Fruit fly (Drosophila melanogaster): ENCODE data around the gene Osi8.

Gene Osi8

DNA sequence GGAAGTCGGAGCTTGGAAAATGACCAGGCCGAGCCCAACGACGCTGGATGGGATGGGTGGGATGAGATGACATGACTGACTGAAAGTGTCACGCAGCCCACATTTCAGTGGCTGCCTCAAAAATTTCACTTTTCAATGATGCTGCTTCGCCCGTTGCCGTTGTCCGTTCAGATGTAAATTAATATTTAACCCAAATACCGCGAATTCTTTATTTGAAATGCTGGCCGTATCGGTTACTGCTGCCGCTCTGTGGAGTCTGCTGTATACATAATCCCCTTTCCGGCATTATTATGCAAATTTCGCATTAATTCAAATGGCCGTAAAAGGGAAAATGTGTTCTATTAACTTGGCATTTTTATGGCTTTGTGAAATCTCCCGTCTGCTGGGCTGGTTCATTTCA is 24.7 kb upstream of the Osi8 start:
- no peak for TF ChIP-seq ttk (optimal IDR thresholded peaks at IDR 0.05)
- TF ChIP-seq insv (optimal IDR thresholded peaks at IDR 0.05): no peak
- no peak for TF ChIP-seq Sin3A (optimal IDR thresholded peaks at IDR 0.05)

DNA sequence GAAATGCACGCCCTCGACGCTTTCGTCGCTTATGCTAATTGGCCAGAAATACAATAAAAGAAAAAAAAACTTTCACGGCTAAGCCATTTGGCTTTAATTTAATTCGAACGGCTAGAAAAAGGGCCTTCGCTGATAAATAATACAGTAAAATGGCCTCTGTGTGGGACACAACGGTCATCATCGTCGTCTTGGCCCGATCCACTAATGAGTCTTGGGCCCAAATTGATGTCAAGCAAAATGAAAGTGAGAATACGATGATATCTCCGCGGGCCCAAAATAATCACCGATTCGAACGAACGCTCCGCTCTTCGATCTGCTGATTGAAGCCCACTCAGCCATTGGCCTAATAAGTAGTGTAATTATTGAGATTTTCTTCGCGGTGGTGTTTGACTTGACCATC is 23.6 kb upstream of the Osi8 start:
- no peak for TF ChIP-seq psq (optimal IDR thresholded peaks at IDR 0.05)
- no peak for TF ChIP-seq h (optimal IDR thresholded peaks at IDR 0.05)
- TF ChIP-seq Myc (optimal IDR thresholded peaks at IDR 0.05): no peak
- TF ChIP-seq ttk (optimal IDR thresholded peaks at IDR 0.05): no peak
- no peak for TF ChIP-seq insv (optimal IDR thresholded peaks at IDR 0.05)
- TF ChIP-seq Sin3A (optimal IDR thresholded peaks at IDR 0.05): no peak

DNA sequence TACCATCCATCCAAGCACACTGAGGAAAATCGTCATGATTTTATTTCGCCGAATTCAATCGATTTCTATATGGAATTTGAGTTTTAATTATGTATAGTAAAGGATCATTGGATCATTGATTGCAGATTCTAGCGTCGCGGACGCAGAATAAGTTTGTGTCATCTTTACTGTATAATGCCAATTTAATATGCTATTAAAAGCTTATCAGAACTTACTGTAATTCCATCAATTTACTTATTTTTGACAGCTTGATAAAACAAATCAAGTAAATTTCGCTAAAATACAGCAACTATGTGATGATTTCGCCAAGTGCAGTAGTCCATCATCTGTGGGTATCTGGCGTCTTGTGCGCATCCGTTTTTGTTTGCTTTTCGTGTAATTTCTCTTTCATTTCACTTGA is 21.9 kb upstream of the Osi8 start:
- TF ChIP-seq h (optimal IDR thresholded peaks at IDR 0.05): no peak
- no peak for TF ChIP-seq ttk (optimal IDR thresholded peaks at IDR 0.05)
- no peak for TF ChIP-seq Myc (optimal IDR thresholded peaks at IDR 0.05)
- no peak for TF ChIP-seq insv (optimal IDR thresholded peaks at IDR 0.05)
- no peak for TF ChIP-seq Sin3A (optimal IDR thresholded peaks at IDR 0.05)
- no peak for TF ChIP-seq psq (optimal IDR thresholded peaks at IDR 0.05)

DNA sequence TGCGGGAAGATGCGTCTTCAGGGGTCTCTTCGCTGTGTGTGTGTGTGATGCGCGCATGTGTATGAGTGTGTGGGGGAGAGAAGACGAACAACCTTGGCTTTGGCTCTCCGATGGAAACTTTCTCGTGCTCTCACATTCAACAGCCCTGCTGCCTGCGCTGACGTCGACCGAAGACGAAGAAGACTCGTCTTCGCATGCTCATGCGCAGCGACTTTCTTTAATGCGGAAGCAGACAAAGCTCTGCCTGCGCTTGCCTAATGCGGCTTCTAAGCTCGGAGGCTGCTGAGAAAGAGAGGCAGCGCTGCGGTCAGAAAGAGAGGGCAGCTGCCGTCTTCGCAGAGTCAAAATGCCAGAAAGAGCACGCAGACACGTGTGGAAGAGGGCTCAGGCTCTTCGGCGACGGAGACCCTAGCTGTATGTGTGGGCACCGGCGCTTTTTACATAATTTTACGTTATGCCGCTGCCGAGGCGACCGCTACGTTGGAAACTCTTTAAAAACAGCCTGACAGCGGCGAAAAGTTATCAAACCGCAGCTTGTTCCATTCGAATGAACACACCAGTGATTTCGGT is 20.7 kb upstream of the Osi8 start, which contains the start of gene Osi6:
Gene Osi6, plus strand, starts transcription at position 520 of the 570 bp plus-strand sequence.
- TF ChIP-seq insv (optimal IDR thresholded peaks at IDR 0.05): no peak
- no peak for TF ChIP-seq Myc (optimal IDR thresholded peaks at IDR 0.05)
- no peak for TF ChIP-seq ttk (optimal IDR thresholded peaks at IDR 0.05)
- TF ChIP-seq Sin3A (optimal IDR thresholded peaks at IDR 0.05): no peak
- TF ChIP-seq psq (optimal IDR thresholded peaks at IDR 0.05): no peak
- TF ChIP-seq h (optimal IDR thresholded peaks at IDR 0.05): no peak

DNA sequence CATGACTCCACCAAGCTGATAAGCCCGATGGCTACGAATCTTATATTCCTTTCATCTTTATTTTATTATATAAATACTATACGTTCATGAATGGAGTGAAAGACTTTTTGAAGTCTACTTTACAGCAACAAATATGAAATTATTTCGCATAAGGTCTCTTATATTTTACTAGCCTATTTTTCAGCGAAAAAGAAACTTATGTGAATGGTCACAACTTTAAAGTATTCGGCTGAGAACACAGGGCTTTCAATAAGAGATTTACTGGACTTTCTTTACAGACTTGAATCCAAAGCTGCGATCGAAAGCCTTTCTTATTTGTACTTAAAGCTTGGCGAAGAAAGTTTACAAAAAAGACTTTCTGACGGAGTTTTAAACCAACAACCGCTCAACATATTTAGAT is 16.0 kb upstream of the Osi8 start:
- TF ChIP-seq ttk (optimal IDR thresholded peaks at IDR 0.05) (no peak), insv (optimal IDR thresholded peaks at IDR 0.05) (no peak), Sin3A (optimal IDR thresholded peaks at IDR 0.05) (no peak), psq (optimal IDR thresholded peaks at IDR 0.05) (no peak), Myc (optimal IDR thresholded peaks at IDR 0.05) (no peak), h (optimal IDR thresholded peaks at IDR 0.05) (no peak)

DNA sequence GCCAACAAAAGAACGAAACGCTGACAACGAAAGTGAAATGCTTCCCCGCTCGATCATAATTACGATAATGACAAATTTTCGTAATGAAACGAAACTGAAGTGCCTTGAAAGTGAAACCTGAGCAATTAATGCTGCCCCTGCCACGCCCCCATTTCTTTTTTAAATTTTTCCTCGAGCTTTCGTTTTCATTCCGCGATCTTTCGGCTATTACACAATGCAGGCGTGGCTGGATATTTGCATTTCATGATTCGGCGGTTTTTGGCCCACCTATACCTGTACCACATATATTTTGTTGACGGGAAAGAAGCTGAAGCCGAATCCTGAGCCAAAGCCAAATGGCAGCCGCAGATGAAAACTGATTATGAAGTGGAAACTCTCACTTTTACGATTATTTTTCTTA is 14.7 kb upstream of the Osi8 start:
- TF ChIP-seq ttk (optimal IDR thresholded peaks at IDR 0.05) (no peak), psq (optimal IDR thresholded peaks at IDR 0.05) (no peak), h (optimal IDR thresholded peaks at IDR 0.05) (no peak), Sin3A (optimal IDR thresholded peaks at IDR 0.05) (no peak), Myc (optimal IDR thresholded peaks at IDR 0.05) (no peak), insv (optimal IDR thresholded peaks at IDR 0.05) (no peak)

DNA sequence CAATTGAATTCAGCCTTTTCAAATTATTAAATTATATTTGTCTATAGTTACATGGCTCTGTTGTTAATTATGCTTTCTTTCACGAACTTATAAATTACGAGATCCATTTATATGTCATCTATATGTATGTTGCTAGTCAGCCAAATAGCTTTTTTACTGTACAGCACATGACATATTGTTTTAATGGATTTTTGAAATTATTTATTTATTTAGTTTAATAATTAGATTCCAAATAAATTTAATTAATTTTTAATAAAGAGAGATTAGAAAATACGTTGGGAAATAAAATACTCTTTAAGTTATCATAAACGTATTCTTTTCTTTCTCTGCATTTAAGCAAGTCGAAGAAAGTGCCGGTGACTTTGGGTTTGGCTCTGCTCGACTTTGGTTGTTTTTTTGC is 13.7 kb upstream of the Osi8 start:
- TF ChIP-seq h (optimal IDR thresholded peaks at IDR 0.05): no peak
- no peak for TF ChIP-seq Sin3A (optimal IDR thresholded peaks at IDR 0.05)
- TF ChIP-seq psq (optimal IDR thresholded peaks at IDR 0.05): no peak
- no peak for TF ChIP-seq ttk (optimal IDR thresholded peaks at IDR 0.05)
- TF ChIP-seq Myc (optimal IDR thresholded peaks at IDR 0.05): no peak
- no peak for TF ChIP-seq insv (optimal IDR thresholded peaks at IDR 0.05)

DNA sequence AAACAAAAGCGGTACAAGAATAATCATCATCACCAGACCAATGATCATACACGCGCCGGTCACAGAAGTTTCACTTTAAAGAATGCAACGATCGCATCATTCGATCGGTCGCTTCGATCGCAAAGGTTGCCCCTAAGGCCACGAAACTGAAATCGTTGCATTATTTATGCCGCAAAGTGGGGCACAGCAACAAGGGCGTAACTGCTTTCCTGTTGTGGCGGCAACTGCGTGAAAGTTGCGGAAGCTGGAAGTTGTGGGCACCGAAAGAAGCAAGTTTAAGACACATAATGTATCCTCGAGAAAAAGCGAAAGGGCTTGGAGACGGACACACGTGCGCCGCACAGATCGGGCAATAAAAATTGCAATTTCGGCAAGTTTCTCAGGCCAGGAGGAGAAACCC is 10.9 kb upstream of the Osi8 start:
- no peak for TF ChIP-seq Sin3A (optimal IDR thresholded peaks at IDR 0.05)
- no peak for TF ChIP-seq insv (optimal IDR thresholded peaks at IDR 0.05)
- no peak for TF ChIP-seq psq (optimal IDR thresholded peaks at IDR 0.05)
- no peak for TF ChIP-seq ttk (optimal IDR thresholded peaks at IDR 0.05)
- no peak for TF ChIP-seq h (optimal IDR thresholded peaks at IDR 0.05)
- TF ChIP-seq Myc (optimal IDR thresholded peaks at IDR 0.05): no peak

DNA sequence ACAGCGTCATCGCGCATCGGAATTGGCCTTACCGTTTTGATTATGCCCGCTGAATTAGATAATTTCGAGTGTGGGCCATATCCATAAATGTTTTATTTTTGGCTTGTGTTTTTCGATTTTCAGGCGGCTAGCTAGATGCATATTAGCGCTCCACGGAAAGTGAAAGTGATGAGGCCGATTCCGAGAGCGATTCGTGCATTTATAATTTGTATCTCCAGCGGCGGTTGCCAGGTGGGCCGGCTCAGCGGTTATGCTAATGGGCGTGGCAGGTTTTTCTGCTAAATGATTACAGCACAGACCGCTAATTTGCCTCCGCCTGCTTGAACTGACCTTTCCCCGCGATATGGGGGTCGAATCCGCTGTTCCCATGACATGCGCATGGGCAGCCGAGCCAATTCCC is 10.0 kb upstream of the Osi8 start:
- TF ChIP-seq ttk (optimal IDR thresholded peaks at IDR 0.05): no peak
- no peak for TF ChIP-seq psq (optimal IDR thresholded peaks at IDR 0.05)
- no peak for TF ChIP-seq insv (optimal IDR thresholded peaks at IDR 0.05)
- no peak for TF ChIP-seq Myc (optimal IDR thresholded peaks at IDR 0.05)
- TF ChIP-seq h (optimal IDR thresholded peaks at IDR 0.05): no peak

DNA sequence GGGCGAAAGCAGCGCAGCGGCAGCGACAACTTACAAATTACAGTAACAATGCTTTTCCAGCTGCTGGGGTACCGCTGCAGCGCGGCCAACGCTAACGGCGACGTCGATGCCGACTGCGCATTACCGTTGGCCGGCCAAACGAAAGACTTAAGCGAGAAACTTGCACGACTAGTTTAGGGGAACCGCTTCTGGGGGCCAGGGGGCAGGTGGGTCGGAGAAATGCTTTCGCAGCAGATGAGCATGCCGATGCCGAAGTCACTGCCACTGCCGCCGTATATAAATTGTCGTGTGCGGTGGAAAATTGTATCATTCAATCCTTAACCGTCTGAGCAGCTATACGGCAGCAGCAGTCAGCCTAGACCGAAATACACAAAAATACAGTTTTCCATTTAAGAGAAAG is 6.3 kb upstream of the Osi8 start, which contains the start of gene Osi7:
Gene Osi7, plus strand, starts transcription at position 301 of the 400 bp plus-strand sequence.
- TF ChIP-seq Myc (optimal IDR thresholded peaks at IDR 0.05): no peak
- no peak for TF ChIP-seq insv (optimal IDR thresholded peaks at IDR 0.05)
- no peak for TF ChIP-seq h (optimal IDR thresholded peaks at IDR 0.05)
- TF ChIP-seq Sin3A (optimal IDR thresholded peaks at IDR 0.05): no peak
- no peak for TF ChIP-seq psq (optimal IDR thresholded peaks at IDR 0.05)
- no peak for TF ChIP-seq ttk (optimal IDR thresholded peaks at IDR 0.05)

DNA sequence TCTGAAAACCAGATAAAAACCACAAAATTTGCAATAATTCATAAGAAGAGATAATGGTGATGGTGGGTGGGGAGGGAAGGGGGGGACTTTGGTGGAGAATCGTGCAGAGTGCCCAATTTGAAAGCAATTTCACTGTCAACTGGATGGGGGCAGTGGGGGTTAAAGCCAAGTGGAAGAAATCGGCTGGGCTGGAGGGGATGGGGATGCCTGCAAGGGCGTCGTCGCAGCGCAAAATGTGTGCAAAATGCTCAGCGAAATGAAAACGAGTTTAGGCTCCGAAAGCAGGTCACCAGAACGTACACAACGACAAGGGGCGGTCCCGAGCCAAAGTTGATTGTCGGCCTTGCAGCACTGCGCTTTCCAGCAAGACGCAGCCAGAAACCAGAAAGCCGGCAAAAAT is 2.2 kb upstream of the Osi8 start:
- no peak for TF ChIP-seq h (optimal IDR thresholded peaks at IDR 0.05)
- TF ChIP-seq ttk (optimal IDR thresholded peaks at IDR 0.05): no peak
- no peak for TF ChIP-seq insv (optimal IDR thresholded peaks at IDR 0.05)
- no peak for TF ChIP-seq Myc (optimal IDR thresholded peaks at IDR 0.05)
- no peak for TF ChIP-seq Sin3A (optimal IDR thresholded peaks at IDR 0.05)
- no peak for TF ChIP-seq psq (optimal IDR thresholded peaks at IDR 0.05)

DNA sequence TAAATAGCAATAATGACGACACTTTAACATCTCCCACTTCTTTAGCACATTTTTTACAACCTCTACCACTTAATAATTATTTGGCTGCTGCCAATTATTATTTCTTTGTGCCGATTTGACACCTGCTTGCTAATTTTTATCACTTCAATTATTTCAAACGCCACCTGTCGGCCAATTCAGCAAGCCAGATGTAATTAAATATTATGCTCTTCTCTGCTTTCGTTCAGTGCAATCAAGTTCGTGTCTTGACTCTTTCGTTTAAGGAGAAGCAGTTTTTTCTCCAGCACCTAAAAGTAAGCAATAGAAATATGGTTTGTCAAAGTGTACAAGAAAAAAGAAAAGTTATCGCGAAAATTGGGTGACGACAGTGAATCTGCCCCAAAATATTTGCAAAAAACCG is 537 bp upstream of the Osi8 start:
- no peak for TF ChIP-seq h (optimal IDR thresholded peaks at IDR 0.05)
- no peak for TF ChIP-seq ttk (optimal IDR thresholded peaks at IDR 0.05)
- TF ChIP-seq psq (optimal IDR thresholded peaks at IDR 0.05): no peak
- TF ChIP-seq insv (optimal IDR thresholded peaks at IDR 0.05): no peak
- TF ChIP-seq Myc (optimal IDR thresholded peaks at IDR 0.05): no peak
- TF ChIP-seq Sin3A (optimal IDR thresholded peaks at IDR 0.05): no peak

DNA sequence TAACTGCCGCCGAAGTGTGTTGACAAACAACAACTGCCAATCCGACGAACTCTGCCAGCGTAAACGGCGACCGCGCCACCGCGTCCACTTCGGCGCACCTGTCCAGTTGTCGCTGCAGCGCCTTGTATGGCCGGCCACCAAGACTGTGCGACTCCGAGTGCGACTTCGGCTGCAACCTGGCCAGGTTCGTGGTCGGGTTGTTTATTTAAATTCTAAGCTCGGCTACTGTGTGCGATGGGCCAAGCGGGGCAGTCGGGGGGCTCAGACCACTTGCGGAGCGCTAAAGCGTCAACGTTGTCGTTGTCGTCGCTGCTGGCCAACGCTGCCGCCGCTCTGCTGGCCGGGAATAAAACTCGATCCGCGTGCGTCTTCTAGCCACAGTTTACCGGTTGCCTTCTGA is 4.9 kb downstream of the Osi8 start, which contains the start of gene Osi9:
Gene Osi9, plus strand, starts transcription at position 375 of the 400 bp plus-strand sequence.
- TF ChIP-seq psq (optimal IDR thresholded peaks at IDR 0.05) (no peak), Myc (optimal IDR thresholded peaks at IDR 0.05) (no peak), ttk (optimal IDR thresholded peaks at IDR 0.05) (no peak), insv (optimal IDR thresholded peaks at IDR 0.05) (no peak), h (optimal IDR thresholded peaks at IDR 0.05) (no peak), Sin3A (optimal IDR thresholded peaks at IDR 0.05) (no peak)

Measured in Kc167 (cell line).